Worm (Caenorhabditis elegans) whole organism, L4 larva: ENCODE data around the gene C27A2.8.

ENCODE experiments used
- F37D6.2 ChIP-seq: sonication (generic microtip); optimal IDR thresholded peaks from 2 replicates; lab custom pipeline; 2016; ENCODE audit warnings: mild to moderate bottlenecking, missing genetic modification characterization, missing compliant biosample characterization
- F44E2.7 ChIP-seq: fragments of 200-800 bp; sonication (Bioruptor generic); IDR thresholded peaks from 2 replicates; pipeline ENCODE4 v2.1.2; 2022; ENCODE audit warnings: missing genetic modification characterization, missing compliant biosample characterization
- Y48G9A.11 ChIP-seq: fragments of 200-800 bp; sonication (Bioruptor generic); IDR thresholded peaks from 2 replicates; pipeline ENCODE4 v1.3.6; 2022; ENCODE audit warnings: missing genetic modification reagents, missing genetic modification characterization, missing compliant biosample characterization
- aha-1 ChIP-seq: fragments of 150-350 bp; peaks from one replicate; lab custom pipeline; 2014; ENCODE audit warnings: missing biosample characterization, missing genetic modification characterization
- arid-1 ChIP-seq: fragments of 200-800 bp; sonication (Bioruptor generic); conservative IDR thresholded peaks from 2 replicates; pipeline ENCODE4 v1.3.6; 2022; ENCODE audit warnings: missing genetic modification reagents, missing genetic modification characterization, missing compliant biosample characterization
- attf-4 ChIP-seq: sonication (generic microtip); optimal IDR thresholded peaks from 3 replicates; lab custom pipeline; 2017; ENCODE audit warnings: missing biosample characterization, missing genetic modification characterization
- ctbp-1 ChIP-seq: fragments of 200-800 bp; sonication (Bioruptor generic); IDR thresholded peaks from 2 replicates; pipeline ENCODE4 v1.3.6; 2022; ENCODE audit warnings: missing genetic modification reagents, missing genetic modification characterization, missing compliant biosample characterization
- daf-12 ChIP-seq: fragments of 150-350 bp; optimal IDR thresholded peaks from 2 replicates; lab custom pipeline; 2014; ENCODE audit warnings: missing biosample characterization, missing genetic modification reagents, missing genetic modification characterization
- daf-16 ChIP-seq, 3 experiments: sonication (generic microtip); optimal IDR thresholded peaks; 2 replicates each; lab custom pipeline; 2016 to 2017; ENCODE audit warnings: missing genetic modification characterization in 3 of 3, missing genetic modification reagents in 3 of 3, mild to moderate bottlenecking in 2 of 3, missing compliant biosample characterization in 2 of 3, missing biosample characterization in 1 of 3, moderate library complexity in 1 of 3
- daf-8 ChIP-seq: fragments of 200-800 bp; sonication (Bioruptor generic); IDR thresholded peaks from 2 replicates; pipeline ENCODE4 v1.3.6; 2022; ENCODE audit warnings: missing genetic modification characterization, missing compliant biosample characterization
- duxl-1 ChIP-seq: sonication (generic microtip); optimal IDR thresholded peaks from 2 replicates; lab custom pipeline; 2016; ENCODE audit warnings: mild to moderate bottlenecking, missing genetic modification characterization, moderate library complexity, missing compliant biosample characterization; ENCODE audit not compliant: poor library complexity
- dve-1 ChIP-seq: sonication (generic microtip); optimal IDR thresholded peaks from 2 replicates; lab custom pipeline; 2017; ENCODE audit warnings: antibody characterized with exemption, mild to moderate bottlenecking, missing genetic modification characterization, missing compliant biosample characterization; ENCODE audit not compliant: insufficient read depth
- egl-43 ChIP-seq: fragments of 200-800 bp; sonication (Bioruptor generic); IDR thresholded peaks from 2 replicates; pipeline ENCODE4 v1.3.6; 2022; ENCODE audit warnings: missing genetic modification reagents, missing genetic modification characterization, missing compliant biosample characterization
- fkh-10 ChIP-seq: fragments of 150-350 bp; optimal IDR thresholded peaks from 2 replicates; lab custom pipeline; 2014; ENCODE audit warnings: missing biosample characterization, missing genetic modification reagents, missing genetic modification characterization
- fos-1 ChIP-seq: fragments of 150-350 bp; optimal IDR thresholded peaks from 2 replicates; lab custom pipeline; 2014; ENCODE audit warnings: missing biosample characterization, missing genetic modification characterization
- gei-8 ChIP-seq: fragments of 200-800 bp; sonication (Bioruptor generic); optimal IDR thresholded peaks from 2 replicates; lab custom pipeline; 2018; ENCODE audit warnings: mild to moderate bottlenecking, missing genetic modification characterization, missing compliant biosample characterization
- hif-1 ChIP-seq, 2 experiments: sonication (generic microtip); optimal IDR thresholded peaks; 2 replicates each; lab custom pipeline; 2016 to 2017; ENCODE audit warnings: missing compliant biosample characterization in 2 of 2, missing genetic modification characterization in 2 of 2, missing genetic modification reagents in 2 of 2, missing genotype in 2 of 2, mild to moderate bottlenecking in 1 of 2
- hlh-11 ChIP-seq: fragments of 200-800 bp; sonication (Bioruptor generic); optimal IDR thresholded peaks from 2 replicates; lab custom pipeline; 2018; ENCODE audit warnings: mild to moderate bottlenecking, missing genetic modification characterization, missing compliant biosample characterization
- hlh-30 ChIP-seq: sonication (generic microtip); optimal IDR thresholded peaks from 2 replicates; lab custom pipeline; 2017; ENCODE audit warnings: antibody characterized with exemption, mild to moderate bottlenecking, missing genetic modification characterization, missing compliant biosample characterization; ENCODE audit not compliant: insufficient read depth
- lin-15B ChIP-seq: fragments of 150-350 bp; sonication (generic microtip); optimal IDR thresholded peaks from 3 replicates; lab custom pipeline; 2014; ENCODE audit warnings: missing biosample characterization, missing genetic modification characterization
- lin-29 ChIP-seq: fragments of 200-800 bp; sonication (Bioruptor generic); IDR thresholded peaks from 2 replicates; pipeline ENCODE4 v1.3.6; 2022; ENCODE audit warnings: missing genetic modification reagents, missing genetic modification characterization, missing compliant biosample characterization
- lin-38 ChIP-seq: fragments of 200-800 bp; sonication (Bioruptor generic); IDR thresholded peaks from 2 replicates; pipeline ENCODE4 v1.3.6; 2022; ENCODE audit warnings: missing genetic modification reagents, missing genetic modification characterization, missing compliant biosample characterization
- lir-3 ChIP-seq: sonication (generic microtip); optimal IDR thresholded peaks from 2 replicates; lab custom pipeline; 2016; ENCODE audit warnings: mild to moderate bottlenecking, missing genetic modification characterization, missing compliant biosample characterization
- madf-5 ChIP-seq, 2 experiments: fragments of 200-800 bp; sonication (Bioruptor generic); IDR thresholded peaks; 2 replicates each; pipeline ENCODE4 v1.3.6; 2022; ENCODE audit warnings: missing compliant biosample characterization in 2 of 2, missing genetic modification characterization in 2 of 2
- madf-9 ChIP-seq: fragments of 200-800 bp; sonication (Bioruptor generic); conservative IDR thresholded peaks from 2 replicates; pipeline ENCODE4 v1.3.6; 2022; ENCODE audit warnings: missing genetic modification reagents, missing genetic modification characterization, missing compliant biosample characterization
- mdl-1 ChIP-seq, 2 experiments: fragments of 150-350 bp in 1 of 2; sonication (generic microtip) in 1 of 2; optimal IDR thresholded peaks; 2 replicates each; lab custom pipeline; 2014 to 2017; ENCODE audit warnings: missing biosample characterization in 2 of 2, missing genetic modification characterization in 2 of 2
- mdt-29 ChIP-seq: fragments of 200-800 bp; sonication (Bioruptor generic); IDR thresholded peaks from 2 replicates; pipeline ENCODE4 v1.3.6; 2022; ENCODE audit warnings: missing genetic modification reagents, missing genetic modification characterization, missing compliant biosample characterization
- nhr-25 ChIP-seq: sonication (generic microtip); optimal IDR thresholded peaks from 2 replicates; lab custom pipeline; 2017; ENCODE audit warnings: missing genetic modification characterization, mild to moderate bottlenecking, missing compliant biosample characterization, antibody characterized with exemption, moderate library complexity, borderline replicate concordance; ENCODE audit not compliant: insufficient read depth
- nhr-28 ChIP-seq: fragments of 150-350 bp; optimal IDR thresholded peaks from 2 replicates; lab custom pipeline; 2014; ENCODE audit warnings: missing biosample characterization, missing genetic modification characterization
- nhr-6 ChIP-seq: fragments of 150-350 bp; optimal IDR thresholded peaks from 2 replicates; lab custom pipeline; 2014; ENCODE audit warnings: missing biosample characterization, missing genetic modification characterization
- php-3 ChIP-seq: fragments of 200-800 bp; sonication (Bioruptor generic); IDR thresholded peaks from 2 replicates; pipeline ENCODE4 v1.3.6; 2022; ENCODE audit warnings: missing genetic modification reagents, missing genetic modification characterization, missing compliant biosample characterization
- pqm-1 ChIP-seq: sonication (generic microtip); optimal IDR thresholded peaks from 2 replicates; lab custom pipeline; 2017; ENCODE audit warnings: missing biosample characterization, missing genetic modification characterization
- snpc-4 ChIP-seq: fragments of 150-350 bp; optimal IDR thresholded peaks from 2 replicates; lab custom pipeline; 2014; ENCODE audit warnings: missing biosample characterization, missing genetic modification characterization
- unc-62 ChIP-seq, 3 experiments: fragments of 150-350 bp in 1 of 3; sonication (generic microtip); optimal IDR thresholded peaks in 2 of 3; peaks in 1 of 3; 1 replicate in 1 of 3; 2 replicates in 2 of 3; lab custom pipeline; 2014 to 2017; ENCODE audit warnings: missing biosample characterization in 3 of 3, missing genetic modification characterization in 3 of 3, missing genetic modification reagents in 3 of 3, missing genotype in 1 of 3
- zfp-2 ChIP-seq: sonication (generic microtip); optimal IDR thresholded peaks from 2 replicates; lab custom pipeline; 2016; ENCODE audit warnings: mild to moderate bottlenecking, missing genetic modification characterization, missing compliant biosample characterization
- zfp-3 ChIP-seq: fragments of 200-800 bp; sonication (Bioruptor generic); conservative IDR thresholded peaks from 2 replicates; pipeline ENCODE4 v1.3.6; 2022; ENCODE audit warnings: missing genetic modification reagents, missing genetic modification characterization, missing compliant biosample characterization

C27A2.8 gene

ce11 chrII:5103784-5104457 is 36.1 kb upstream of the C27A2.8 start, which contains the start of the genes C04G6.11 and mpk-2 (continued):
- TF ChIP-seq hif-1 (tag; optimal IDR thresholded peaks at IDR 0.05; lab: Kevin White, UChicago) (peak in 1 of 2 experiments; percentile 20), dve-1 (tag; lab: Kevin White, UChicago) (peak; percentile 64), madf-5 (GFP tag; IDR thresholded peaks at IDR 0.05; lab: Robert Waterston, UW) (no peak), mdl-1 (tag; optimal IDR thresholded peaks at IDR 0.05; lab: Kevin White, UChicago) (peak in 1 of 2 experiments; percentile 9), arid-1 (GFP tag; lab: Robert Waterston, UW) (no peak), nhr-28 (peak; percentile 77), hlh-30 (no peak), lin-38 (GFP tag; lab: Robert Waterston, UW) (no peak), lin-29 (GFP tag; lab: Robert Waterston, UW) (no peak), pqm-1 (tag; lab: Kevin White, UChicago) (peak; percentile 69), php-3 (GFP tag; lab: Robert Waterston, UW) (no peak)
- TF ChIP-seq, all 104 proteins: peak for 13

ce11 chrII:5103189-5103588 is 35.3 kb upstream of the C27A2.8 start:
- TF ChIP-seq mdl-1 (tag; optimal IDR thresholded peaks at IDR 0.05; lab: Kevin White, UChicago), result no peak
- no peak for TF ChIP-seq madf-9
- peak; percentile 16 for TF ChIP-seq nhr-28

- TF ChIP-seq aha-1 (tag; lab: Kevin White, UChicago) (peak; percentile 51), daf-12 (no peak), F44E2.7 (GFP tag; lab: Robert Waterston, UW) (no peak), Y48G9A.11 (GFP tag; lab: Robert Waterston, UW) (no peak)
Observed at ce11 chrII:5101701-5102100, 33.9 kb upstream of the C27A2.8 start, which contains the start of the genes idpb-3 and idpb-1. Gene idpb-3 (minus strand): TSS chrII:5101801. Gene idpb-1 (plus strand): TSS chrII:5101984.

- no peak for TF ChIP-seq fos-1 (tag; lab: Kevin White, UChicago)
- TF ChIP-seq nhr-6 (tag; lab: Kevin White, UChicago), result no peak
- no peak for TF ChIP-seq zfp-3 (GFP tag; lab: Robert Waterston, UW)
- TF ChIP-seq attf-4 (tag; lab: Kevin White, UChicago), result no peak
- TF ChIP-seq mdt-29 (GFP tag; lab: Robert Waterston, UW), result no peak
- no peak for TF ChIP-seq zfp-2
- no peak for TF ChIP-seq ctbp-1 (GFP tag; lab: Robert Waterston, UW)
- no peak for TF ChIP-seq daf-8 (GFP tag; lab: Robert Waterston, UW)
- TF ChIP-seq fkh-10 (GFP tag; lab: Kevin White, UChicago), result no peak
- no peak for TF ChIP-seq gei-8 (GFP tag; lab: Kevin White, UChicago)
- TF ChIP-seq duxl-1 (tag; lab: Kevin White, UChicago), result no peak
- no peak for TF ChIP-seq hif-1 (tag; optimal IDR thresholded peaks at IDR 0.05; lab: Kevin White, UChicago)
- TF ChIP-seq egl-43 (GFP tag; lab: Robert Waterston, UW), result no peak
- no peak for TF ChIP-seq hlh-11 (tag; lab: Kevin White, UChicago)
- TF ChIP-seq daf-16 (GFP tag; optimal IDR thresholded peaks at IDR 0.05; lab: Kevin White, UChicago), result no peak
- TF ChIP-seq daf-16 (tag; optimal IDR thresholded peaks at IDR 0.05; lab: Kevin White, UChicago), result no peak
- TF ChIP-seq lin-15B, result no peak
Observed at ce11 chrII:5099649-5100048, 31.8 kb upstream of the C27A2.8 start, which contains the start of gene C04G6.6. Gene C04G6.6 (minus strand): TSS chrII:5099749.

- no peak for TF ChIP-seq fkh-10 (GFP tag; lab: Kevin White, UChicago)
- no peak for TF ChIP-seq lir-3 (tag; lab: Kevin White, UChicago)
- TF ChIP-seq unc-62 (GFP tag; optimal IDR thresholded peaks at IDR 0.05 in 1 of 2; lab: Kevin White, UChicago), result peak in 1 of 2 experiments; percentile 73
- TF ChIP-seq unc-62 (tag; optimal IDR thresholded peaks at IDR 0.05; lab: Kevin White, UChicago), result no peak
- no peak for TF ChIP-seq F37D6.2
- no peak for TF ChIP-seq madf-9
- TF ChIP-seq nhr-25 (tag; lab: Kevin White, UChicago), result no peak
- TF ChIP-seq snpc-4 (tag; lab: Kevin White, UChicago), result no peak
Observed at ce11 chrII:5099034-5099433, 31.2 kb upstream of the C27A2.8 start.
